Worm (Caenorhabditis elegans) whole organism, young adult: Measurements from ENCODE around the gene W09C2.10.

Experiments
- B0019.2 ChIP-seq: fragments of 200-800 bp; sonication (Bioruptor generic); conservative IDR thresholded peaks from 2 replicates; pipeline ENCODE4 v1.3.6; 2022; ENCODE audit warnings: missing genetic modification reagents, missing genetic modification characterization, missing compliant biosample characterization
- F52B5.7 ChIP-seq: sonication (generic microtip); optimal IDR thresholded peaks from 2 replicates; lab custom pipeline; 2016; ENCODE audit warnings: mild to moderate bottlenecking, missing genetic modification characterization, missing compliant biosample characterization
- Y53F4B.3 ChIP-seq: fragments of 200-800 bp; sonication (Bioruptor generic); IDR thresholded peaks from 2 replicates; pipeline ENCODE4 v1.3.6; 2022; ENCODE audit warnings: missing genetic modification reagents, missing genetic modification characterization, missing compliant biosample characterization
- ceh-79 ChIP-seq: sonication (generic microtip); optimal IDR thresholded peaks from 2 replicates; lab custom pipeline; 2017; ENCODE audit warnings: mild to moderate bottlenecking, missing genetic modification characterization, missing compliant biosample characterization
- mcd-1 ChIP-seq: fragments of 200-800 bp; sonication (Bioruptor generic); IDR thresholded peaks from 2 replicates; pipeline ENCODE4 v1.3.6; 2022; ENCODE audit warnings: missing genetic modification reagents, missing genetic modification characterization, missing compliant biosample characterization
- pha-4 ChIP-seq: fragments of 150-350 bp; sonication (generic microtip); optimal IDR thresholded peaks from 2 replicates; lab custom pipeline; 2014; ENCODE audit warnings: missing biosample characterization, missing genetic modification reagents, missing genetic modification characterization

DNA sequence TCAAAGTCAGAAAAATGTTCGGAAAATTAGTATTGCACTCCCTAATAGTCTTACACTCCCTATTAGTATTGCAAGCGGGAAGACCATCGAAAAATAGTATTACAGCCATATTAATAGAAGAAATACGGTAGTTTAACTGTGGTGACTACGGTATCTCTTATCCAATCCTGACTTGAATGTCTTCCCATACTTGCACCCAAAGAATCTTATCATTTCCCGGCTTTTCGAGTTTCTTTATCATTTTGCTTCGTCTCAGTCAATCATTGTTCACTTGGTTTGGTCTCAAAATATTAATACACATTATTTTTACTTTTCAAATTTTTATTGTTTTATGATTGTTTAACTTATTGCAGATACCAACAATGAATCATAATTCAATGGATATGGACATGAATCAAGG, 28.3 kb upstream of the W09C2.10 start, which contains the start of gene F58G6.3:
- TF ChIP-seq ceh-79 (tag; lab: Kevin White, UChicago) (no peak), F52B5.7 (no peak), mcd-1 (GFP tag; lab: Robert Waterston, UW) (no peak), Y53F4B.3 (no peak), B0019.2 (no peak), pha-4 (tag; lab: Kevin White, UChicago) (no peak)
